Fruit fly (Drosophila melanogaster): Measurements from ENCODE around the gene Paf-AHalpha.

- no peak for TF ChIP-seq sage (GFP tag; optimal IDR thresholded peaks at IDR 0.05)
- no peak for TF ChIP-seq Rel (GFP tag; optimal IDR thresholded peaks at IDR 0.05)
- TF ChIP-seq Rel (tag; optimal IDR thresholded peaks at IDR 0.05), result no peak
- no peak for TF ChIP-seq Hr83 (GFP tag; optimal IDR thresholded peaks at IDR 0.05; ENCODE audit: poor library complexity, severe bottlenecking)
- TF ChIP-seq psq (GFP tag; optimal IDR thresholded peaks at IDR 0.05), result no peak
- TF ChIP-seq lola (GFP tag; optimal IDR thresholded peaks at IDR 0.05), result no peak
- TF ChIP-seq Hr78 (GFP tag; optimal IDR thresholded peaks at IDR 0.05), result no peak
- no peak for TF ChIP-seq sv (GFP tag; optimal IDR thresholded peaks at IDR 0.05)
- no peak for TF ChIP-seq pan (optimal IDR thresholded peaks at IDR 0.05)
- no peak for TF ChIP-seq Hnf4 (GFP tag; optimal IDR thresholded peaks at IDR 0.05)
- no peak for TF ChIP-seq ey (GFP tag; optimal IDR thresholded peaks at IDR 0.05)
- TF ChIP-seq fru (GFP tag; optimal IDR thresholded peaks at IDR 0.05), result no peak
- TF ChIP-seq CG9705 (GFP tag; optimal IDR thresholded peaks at IDR 0.05), result no peak
- TF ChIP-seq HLH106 (tag; optimal IDR thresholded peaks at IDR 0.05), result no peak
- TF ChIP-seq GATAd (GFP tag; optimal IDR thresholded peaks at IDR 0.05), result no peak
Observed at dm6 chrX:15778846-15779245, 6.5 kb downstream of the Paf-AHalpha start, which contains the start of gene CG43673.
